Worm (Caenorhabditis elegans): ENCODE data around the gene ZK930.4.
A peak's percentile ranks its signal among the peaks of the same experiment; 100 is the strongest.

ce11 chrII:11889420-11890075, 16.8 kb upstream of the ZK930.4 start:
- no peak for TF ChIP-seq snpc-4 (tag; optimal IDR thresholded peaks at IDR 0.05)
- TF ChIP-seq nhr-237 (tag; optimal IDR thresholded peaks at IDR 0.05) = no peak
- peak; percentile 0 for TF ChIP-seq ztf-11 (tag; optimal IDR thresholded peaks at IDR 0.05)
- TF ChIP-seq nhr-28 (tag; optimal IDR thresholded peaks at IDR 0.05) = no peak
- no peak for TF ChIP-seq bed-3 (GFP tag; optimal IDR thresholded peaks at IDR 0.05)
- no peak for TF ChIP-seq unc-62 (GFP tag; optimal IDR thresholded peaks at IDR 0.05)
- peak; percentile 24 for TF ChIP-seq lin-13 (tag; optimal IDR thresholded peaks at IDR 0.05)
- peak; percentile 68 for TF ChIP-seq nhr-2 (tag; optimal IDR thresholded peaks at IDR 0.05)
- no peak for TF ChIP-seq elt-3 (tag; optimal IDR thresholded peaks at IDR 0.05)
- TF ChIP-seq lsy-2 (tag; optimal IDR thresholded peaks at IDR 0.05) = no peak
- TF ChIP-seq elt-1 (tag; optimal IDR thresholded peaks at IDR 0.05; ENCODE audit: borderline replicate concordance, insufficient read depth) = no peak
- no peak for TF ChIP-seq pha-4 (tag; optimal IDR thresholded peaks at IDR 0.05)
- TF ChIP-seq unc-39 (tag; optimal IDR thresholded peaks at IDR 0.05) = no peak

Data from whole organism, mixed stage, embryonic.